Worm (Caenorhabditis elegans) whole organism, L2 larva: Measurements from ENCODE around the gene sluh-7.
A peak's percentile ranks its signal among the peaks of the same experiment; 100 is the strongest.

Experiments
- C34F6.9 ChIP-seq: fragments of 150-350 bp; optimal IDR thresholded peaks from 2 replicates; lab custom pipeline; 2014; ENCODE audit warnings: missing biosample characterization, missing genetic modification characterization
- F13H6.1 ChIP-seq: sonication (generic microtip); optimal IDR thresholded peaks from 2 replicates; lab custom pipeline; 2016; ENCODE audit warnings: missing genetic modification characterization, missing compliant biosample characterization
- R02D3.7 ChIP-seq: fragments of 150-350 bp; optimal IDR thresholded peaks from 2 replicates; lab custom pipeline; 2014; ENCODE audit warnings: missing biosample characterization, missing genetic modification characterization
- Y55F3AM.14 ChIP-seq: fragments of 200-800 bp; sonication (Bioruptor generic); optimal IDR thresholded peaks from 2 replicates; lab custom pipeline; 2018; ENCODE audit warnings: mild to moderate bottlenecking, missing genetic modification characterization, missing compliant biosample characterization
- ZK546.5 ChIP-seq: sonication (generic microtip); optimal IDR thresholded peaks from 2 replicates; lab custom pipeline; 2017; ENCODE audit warnings: missing biosample characterization, missing genetic modification characterization
- alr-1 ChIP-seq: fragments of 150-350 bp; optimal IDR thresholded peaks from 2 replicates; lab custom pipeline; 2014; ENCODE audit warnings: missing biosample characterization, missing genetic modification characterization
- aly-2 ChIP-seq: fragments of 150-350 bp; optimal IDR thresholded peaks from 2 replicates; lab custom pipeline; 2014; ENCODE audit warnings: missing biosample characterization, missing genetic modification characterization
- ama-1 ChIP-seq: fragments of 150-350 bp; optimal IDR thresholded peaks from 2 replicates; lab custom pipeline; 2018; ENCODE audit warnings: inconsistent platforms
- blmp-1 ChIP-seq: sonication (generic microtip); optimal IDR thresholded peaks from 2 replicates; lab custom pipeline; 2017; ENCODE audit warnings: missing genetic modification characterization, mild to moderate bottlenecking, missing compliant biosample characterization, antibody characterized with exemption, moderate library complexity; ENCODE audit not compliant: insufficient read depth
- ceh-16 ChIP-seq: fragments of 150-350 bp; optimal IDR thresholded peaks from 2 replicates; lab custom pipeline; 2014; ENCODE audit warnings: missing biosample characterization, missing genetic modification characterization
- ceh-82 ChIP-seq: fragments of 150-350 bp; optimal IDR thresholded peaks from 2 replicates; lab custom pipeline; 2014; ENCODE audit warnings: missing biosample characterization, missing genetic modification characterization
- crh-2 ChIP-seq: sonication (generic microtip); optimal IDR thresholded peaks from 2 replicates; lab custom pipeline; 2017; ENCODE audit warnings: missing biosample characterization, missing genetic modification characterization
- dmd-4 ChIP-seq: sonication (generic microtip); optimal IDR thresholded peaks from 2 replicates; lab custom pipeline; 2017; ENCODE audit warnings: missing biosample characterization, missing genetic modification characterization
- egl-27 ChIP-seq: sonication (generic microtip); optimal IDR thresholded peaks from 3 replicates; lab custom pipeline; 2017; ENCODE audit warnings: missing biosample characterization, missing genetic modification reagents, missing genetic modification characterization
- elt-1 ChIP-seq: fragments of 150-350 bp; optimal IDR thresholded peaks from 2 replicates; lab custom pipeline; 2014; ENCODE audit warnings: missing biosample characterization, missing genetic modification characterization
- elt-3 ChIP-seq: sonication (generic microtip); optimal IDR thresholded peaks from 2 replicates; lab custom pipeline; 2017; ENCODE audit warnings: missing biosample characterization, missing genetic modification characterization
- fos-1 ChIP-seq: fragments of 150-350 bp; optimal IDR thresholded peaks from 2 replicates; lab custom pipeline; 2014; ENCODE audit warnings: missing biosample characterization, missing genetic modification characterization
- gmeb-1 ChIP-seq: fragments of 150-350 bp; optimal IDR thresholded peaks from 2 replicates; lab custom pipeline; 2014; ENCODE audit warnings: missing biosample characterization, missing genetic modification characterization
- lin-11 ChIP-seq: fragments of 150-350 bp; sonication (generic microtip); optimal IDR thresholded peaks from 2 replicates; lab custom pipeline; 2014; ENCODE audit warnings: missing biosample characterization, missing genetic modification characterization, inconsistent platforms, mixed read lengths
- lin-13 ChIP-seq: fragments of 150-350 bp; optimal IDR thresholded peaks from 2 replicates; lab custom pipeline; 2014; ENCODE audit warnings: missing biosample characterization, missing genetic modification reagents, missing genetic modification characterization
- lin-39 ChIP-seq: fragments of 150-350 bp; optimal IDR thresholded peaks from 2 replicates; lab custom pipeline; 2014; ENCODE audit warnings: missing biosample characterization, missing genetic modification reagents, missing genetic modification characterization
- lsy-2 ChIP-seq, 2 experiments: fragments of 150-350 bp in 1 of 2; sonication (generic microtip) in 1 of 2; optimal IDR thresholded peaks; 2 replicates each; lab custom pipeline; 2014 to 2017; ENCODE audit warnings: missing biosample characterization in 2 of 2, missing genetic modification characterization in 2 of 2
- mab-5 ChIP-seq: fragments of 150-350 bp; optimal IDR thresholded peaks from 2 replicates; lab custom pipeline; 2014; ENCODE audit warnings: missing biosample characterization, missing genetic modification characterization
- mbf-1 ChIP-seq: sonication (generic microtip); optimal IDR thresholded peaks from 2 replicates; lab custom pipeline; 2017; ENCODE audit warnings: missing biosample characterization, missing genetic modification characterization
- mdl-1 ChIP-seq, 2 experiments: fragments of 150-350 bp in 1 of 2; sonication (generic microtip) in 1 of 2; optimal IDR thresholded peaks; 2 replicates each; lab custom pipeline; 2017; ENCODE audit warnings: missing biosample characterization in 2 of 2, missing genetic modification characterization in 2 of 2
- nhr-10 ChIP-seq: sonication (generic microtip); optimal IDR thresholded peaks from 2 replicates; lab custom pipeline; 2017; ENCODE audit warnings: missing biosample characterization, missing genetic modification characterization
- nhr-11 ChIP-seq: fragments of 150-350 bp; optimal IDR thresholded peaks from 2 replicates; lab custom pipeline; 2014; ENCODE audit warnings: missing biosample characterization, missing genetic modification characterization
- nhr-12 ChIP-seq: fragments of 150-350 bp; optimal IDR thresholded peaks from 2 replicates; lab custom pipeline; 2014; ENCODE audit warnings: missing biosample characterization, missing genetic modification characterization
- nhr-129 ChIP-seq: fragments of 150-350 bp; optimal IDR thresholded peaks from 2 replicates; lab custom pipeline; 2014; ENCODE audit warnings: missing biosample characterization, missing genetic modification characterization
- nhr-21 ChIP-seq: fragments of 150-350 bp; optimal IDR thresholded peaks from 2 replicates; lab custom pipeline; 2014; ENCODE audit warnings: missing biosample characterization, missing genetic modification characterization
- nhr-23 ChIP-seq: fragments of 150-350 bp; optimal IDR thresholded peaks from 2 replicates; lab custom pipeline; 2014; ENCODE audit warnings: missing biosample characterization, missing genetic modification reagents, missing genetic modification characterization
- nhr-237 ChIP-seq: fragments of 150-350 bp; optimal IDR thresholded peaks from 2 replicates; lab custom pipeline; 2014; ENCODE audit warnings: missing biosample characterization, missing genetic modification characterization
- nhr-25 ChIP-seq: fragments of 150-350 bp; sonication (generic microtip); optimal IDR thresholded peaks from 3 replicates; lab custom pipeline; 2014; ENCODE audit warnings: missing biosample characterization, missing genetic modification characterization
- nhr-6 ChIP-seq: fragments of 150-350 bp; optimal IDR thresholded peaks from 2 replicates; lab custom pipeline; 2014; ENCODE audit warnings: missing biosample characterization, missing genetic modification characterization
- nhr-77 ChIP-seq: fragments of 150-350 bp; optimal IDR thresholded peaks from 2 replicates; lab custom pipeline; 2014; ENCODE audit warnings: missing biosample characterization, missing genetic modification characterization
- peb-1 ChIP-seq: fragments of 150-350 bp; optimal IDR thresholded peaks from 2 replicates; lab custom pipeline; 2014; ENCODE audit warnings: missing biosample characterization, missing genetic modification characterization
- sem-4 ChIP-seq: fragments of 150-350 bp; optimal IDR thresholded peaks from 2 replicates; lab custom pipeline; 2014; ENCODE audit warnings: missing biosample characterization, missing genetic modification reagents, missing genetic modification characterization
- skn-1 ChIP-seq: sonication (generic microtip); optimal IDR thresholded peaks from 2 replicates; lab custom pipeline; 2017; ENCODE audit warnings: missing biosample characterization, missing genetic modification characterization
- sma-3 ChIP-seq: sonication (generic microtip); optimal IDR thresholded peaks from 2 replicates; lab custom pipeline; 2016; ENCODE audit warnings: missing genetic modification reagents, missing genetic modification characterization, missing compliant biosample characterization
- sma-9 ChIP-seq, 2 experiments: fragments of 150-350 bp in 1 of 2; sonication (generic microtip) in 1 of 2; optimal IDR thresholded peaks; 2 replicates each; lab custom pipeline; 2014 to 2016; ENCODE audit warnings: missing genetic modification characterization in 2 of 2, mild to moderate bottlenecking in 1 of 2, missing biosample characterization in 1 of 2, missing compliant biosample characterization in 1 of 2, missing genetic modification reagents in 1 of 2, moderate library complexity in 1 of 2
- snpc-4 ChIP-seq: fragments of 150-350 bp; optimal IDR thresholded peaks from 2 replicates; lab custom pipeline; 2014; ENCODE audit warnings: missing biosample characterization, missing genetic modification characterization
- unc-39 ChIP-seq: fragments of 150-350 bp; optimal IDR thresholded peaks from 2 replicates; lab custom pipeline; 2014; ENCODE audit warnings: missing biosample characterization, missing genetic modification characterization
- unc-55 ChIP-seq: fragments of 150-350 bp; sonication (generic microtip); optimal IDR thresholded peaks from 3 replicates; lab custom pipeline; 2014; ENCODE audit warnings: missing biosample characterization, missing genetic modification reagents, missing genetic modification characterization
- unc-62 ChIP-seq: fragments of 150-350 bp; optimal IDR thresholded peaks from 2 replicates; lab custom pipeline; 2014; ENCODE audit warnings: missing biosample characterization, missing genetic modification reagents, missing genetic modification characterization
- zag-1 ChIP-seq: fragments of 150-350 bp; optimal IDR thresholded peaks from 2 replicates; lab custom pipeline; 2014; ENCODE audit warnings: missing biosample characterization, missing genetic modification characterization
- ztf-1 ChIP-seq: fragments of 200-800 bp; sonication (Bioruptor generic); conservative IDR thresholded peaks from 2 replicates; pipeline ENCODE4 v1.3.6; 2022; ENCODE audit warnings: missing genetic modification characterization, missing compliant biosample characterization
- ztf-11 ChIP-seq: sonication (generic microtip); optimal IDR thresholded peaks from 2 replicates; lab custom pipeline; 2017; ENCODE audit warnings: missing biosample characterization, missing genetic modification characterization
- ztf-4 ChIP-seq: fragments of 150-350 bp; optimal IDR thresholded peaks from 2 replicates; lab custom pipeline; 2014; ENCODE audit warnings: missing biosample characterization, missing genetic modification characterization

The sluh-7 gene

ce11 chrV:10355773-10356335, at the start of gene sluh-7:
Gene sluh-7 (minus strand): TSS chrV:10355823.
- TF ChIP-seq lin-13 (GFP tag; lab: Kevin White, UChicago) (peak; percentile 80), sma-3 (GFP tag; lab: Kevin White, UChicago) (peak; percentile 84), snpc-4 (peak; percentile 69), ztf-11 (tag; lab: Kevin White, UChicago) (no peak), egl-27 (tag; lab: Kevin White, UChicago) (peak; percentile 18), ZK546.5 (no peak), peb-1 (tag; lab: Kevin White, UChicago) (no peak), fos-1 (peak; percentile 16), nhr-21 (tag; lab: Kevin White, UChicago) (peak; percentile 68), ceh-16 (tag; lab: Kevin White, UChicago) (peak; percentile 16), nhr-11 (tag; lab: Kevin White, UChicago) (no peak), dmd-4 (tag; lab: Kevin White, UChicago) (no peak), nhr-25 (tag; lab: Kevin White, UChicago) (peak; percentile 84), unc-55 (GFP tag; lab: Kevin White, UChicago) (peak; percentile 89), nhr-237 (tag; lab: Kevin White, UChicago) (no peak), elt-3 (tag; lab: Kevin White, UChicago) (no peak), crh-2 (peak; percentile 82), lin-39 (tag; lab: Kevin White, UChicago) (no peak), skn-1 (tag; lab: Kevin White, UChicago) (no peak), nhr-12 (tag; lab: Kevin White, UChicago) (no peak), elt-1 (tag; lab: Kevin White, UChicago) (no peak), lsy-2 (tag; optimal IDR thresholded peaks at IDR 0.05; lab: Kevin White, UChicago) (peak; percentile 67 to 90), alr-1 (no peak), Y55F3AM.14 (no peak), nhr-10 (no peak), unc-39 (no peak), mab-5 (peak; percentile 5), R02D3.7 (tag; lab: Kevin White, UChicago) (no peak), aly-2 (tag; lab: Kevin White, UChicago) (no peak), nhr-6 (tag; lab: Kevin White, UChicago) (peak; percentile 65), nhr-77 (no peak), mbf-1 (tag; lab: Kevin White, UChicago) (no peak), ama-1 (no peak), sem-4 (tag; lab: Kevin White, UChicago) (peak; percentile 64), ceh-82 (tag; lab: Kevin White, UChicago) (no peak), blmp-1 (tag; lab: Kevin White, UChicago) (no peak), sma-9 (GFP tag; optimal IDR thresholded peaks at IDR 0.05; lab: Kevin White, UChicago) (peak; percentile 92), sma-9 (tag; optimal IDR thresholded peaks at IDR 0.05; lab: Kevin White, UChicago) (no peak), C34F6.9 (peak; percentile 87), nhr-23 (tag; lab: Kevin White, UChicago) (no peak), lin-11 (tag; lab: Kevin White, UChicago) (peak; percentile 18), F13H6.1 (tag; lab: Kevin White, UChicago) (peak; percentile 82), ztf-1 (GFP tag; lab: Robert Waterston, UW) (no peak), nhr-129 (peak; percentile 30), gmeb-1 (peak; percentile 94), mdl-1 (tag; optimal IDR thresholded peaks at IDR 0.05; lab: Kevin White, UChicago) (no peak), ztf-4 (tag; lab: Kevin White, UChicago) (no peak), zag-1 (tag; lab: Kevin White, UChicago) (no peak), unc-62 (GFP tag; lab: Kevin White, UChicago) (no peak)
